Fruit fly (Drosophila melanogaster) whole organism, adult: Measurements from ENCODE around the gene Tengl3.

ENCODE experiments used
- CG11617 ChIP-seq: fragments of 200-800 bp; sonication (Bioruptor generic); optimal IDR thresholded peaks from 2 replicates; lab custom pipeline; 2017; ENCODE audit warnings: mild to moderate bottlenecking, missing biosample characterization, missing genetic modification reagents, missing genetic modification characterization
- CG1620 ChIP-seq: fragments of 200-800 bp; sonication (Bioruptor generic); optimal IDR thresholded peaks from 2 replicates; lab custom pipeline; 2016; ENCODE audit warnings: missing biosample characterization, missing genetic modification characterization
- CG33017 ChIP-seq: fragments of 200-800 bp; sonication (Bioruptor generic); optimal IDR thresholded peaks from 2 replicates; lab custom pipeline; 2018; ENCODE audit warnings: missing biosample characterization, mild to moderate bottlenecking, missing genetic modification characterization, moderate library complexity
- CG5204 ChIP-seq: fragments of 200-800 bp; sonication (Bioruptor generic); optimal IDR thresholded peaks from 2 replicates; lab custom pipeline; 2016; ENCODE audit warnings: missing biosample characterization, missing genetic modification characterization
- CG7045 ChIP-seq: fragments of 200-800 bp; sonication (Bioruptor generic); optimal IDR thresholded peaks from 2 replicates; lab custom pipeline; 2017; ENCODE audit warnings: missing biosample characterization, mild to moderate bottlenecking, missing genetic modification characterization
- Clk ChIP-seq: fragments of 200-800 bp; sonication (Bioruptor generic); optimal IDR thresholded peaks from 2 replicates; lab custom pipeline; 2017; ENCODE audit warnings: missing biosample characterization, missing genetic modification characterization
- Crg-1 ChIP-seq: fragments of 200-800 bp; sonication (Bioruptor generic); optimal IDR thresholded peaks from 2 replicates; lab custom pipeline; 2016; ENCODE audit warnings: missing biosample characterization, missing genetic modification characterization
- cic ChIP-seq: fragments of 200-800 bp; sonication (Bioruptor generic); optimal IDR thresholded peaks from 2 replicates; lab custom pipeline; 2017; ENCODE audit warnings: missing biosample characterization, mild to moderate bottlenecking, missing genetic modification characterization, moderate library complexity
- ovo ChIP-seq: fragments of 200-800 bp; sonication (Bioruptor generic); optimal IDR thresholded peaks from 2 replicates; lab custom pipeline; 2016; ENCODE audit warnings: missing biosample characterization, missing genetic modification characterization
- pad ChIP-seq: fragments of 200-800 bp; sonication (Bioruptor generic); optimal IDR thresholded peaks from 3 replicates; lab custom pipeline; 2017; ENCODE audit warnings: missing biosample characterization, missing genetic modification characterization, mild to moderate bottlenecking, moderate library complexity, missing genetic modification reagents
- tj ChIP-seq: fragments of 200-800 bp; sonication (Bioruptor generic); optimal IDR thresholded peaks from 3 replicates; lab custom pipeline; 2017; ENCODE audit warnings: missing biosample characterization, mild to moderate bottlenecking, missing genetic modification characterization, moderate library complexity

DNA sequence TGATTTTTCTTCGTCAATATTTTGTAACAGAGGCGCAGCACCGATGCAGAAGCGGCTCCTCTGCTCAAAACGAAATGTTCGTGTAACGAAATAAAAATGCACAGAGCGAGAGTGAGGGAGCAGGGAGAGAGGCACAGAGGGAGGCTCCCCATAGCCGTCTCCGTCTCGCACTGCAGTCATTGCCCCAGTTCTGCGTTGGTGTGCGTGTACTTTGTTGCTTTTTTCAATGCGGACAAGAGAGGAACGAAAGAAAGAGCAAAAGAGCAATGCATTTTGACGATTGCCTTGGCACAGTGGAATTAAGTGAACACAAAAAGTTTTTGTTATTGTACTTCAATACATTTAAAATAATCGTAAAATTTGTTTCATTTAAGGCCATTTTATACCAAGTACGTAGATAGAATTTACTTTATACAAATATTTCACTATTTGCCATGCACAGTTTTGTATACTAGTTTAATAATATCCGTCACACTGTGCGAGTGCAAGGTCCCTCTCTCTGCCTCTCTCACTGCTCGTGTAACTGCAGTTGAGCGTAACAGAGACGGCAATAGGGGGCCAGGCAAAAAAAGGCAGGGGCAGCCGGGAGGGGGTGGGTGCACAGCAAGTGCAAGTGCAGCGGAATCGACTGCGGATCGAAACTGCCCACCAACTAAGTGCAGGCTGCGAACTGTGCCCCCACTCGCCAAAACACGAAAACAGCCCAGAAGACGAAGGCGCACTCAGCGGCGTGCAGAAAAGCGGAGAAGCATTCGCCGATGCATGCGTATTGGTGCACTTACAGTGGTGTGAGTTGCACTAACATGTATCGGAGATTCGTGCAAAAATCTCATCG, 35.8 kb downstream of the Tengl3 start:
- peak; percentile 89 for TF ChIP-seq pad (GFP tag; lab: Kevin White, UChicago)
- TF ChIP-seq CG33017 (tag; lab: Kevin White, UChicago), result peak; percentile 100
- peak; percentile 99 for TF ChIP-seq CG7045 (GFP tag; lab: Kevin White, UChicago)
- TF ChIP-seq tj (GFP tag; lab: Kevin White, UChicago), result peak; percentile 100
- TF ChIP-seq CG1620 (GFP tag; lab: Kevin White, UChicago), result peak; percentile 99
- TF ChIP-seq CG5204 (GFP tag; lab: Kevin White, UChicago), result peak; percentile 100
- peak; percentile 100 for TF ChIP-seq CG11617 (GFP tag; lab: Kevin White, UChicago)
- peak; percentile 88 for TF ChIP-seq ovo (GFP tag; lab: Kevin White, UChicago)
- peak; percentile 99 for TF ChIP-seq Crg-1 (GFP tag; lab: Kevin White, UChicago)
- peak; percentile 99 for TF ChIP-seq Clk (GFP tag; lab: Kevin White, UChicago)
- peak; percentile 95 for TF ChIP-seq cic (GFP tag; lab: Kevin White, UChicago)
